Fruit fly (Drosophila melanogaster): ENCODE data around the gene CG33169.

DNA sequence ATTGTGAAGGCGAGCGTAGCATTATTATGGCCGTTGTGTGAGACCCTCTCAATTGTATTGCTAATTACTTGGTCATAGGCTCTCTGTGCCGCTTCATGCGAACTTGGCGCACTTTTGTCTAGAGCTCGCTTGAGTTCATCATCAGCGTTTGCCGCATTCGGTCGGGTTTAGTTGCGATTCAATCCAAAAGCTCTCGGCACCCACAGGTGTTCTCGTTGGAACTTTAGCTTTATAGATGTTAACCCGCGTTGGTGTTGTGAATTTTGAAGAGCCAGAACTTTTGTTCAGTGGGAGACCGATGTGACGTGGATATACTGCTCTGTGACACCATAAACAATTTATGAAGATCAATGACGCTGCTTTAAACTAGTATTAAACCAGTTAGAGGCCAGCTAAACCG lies 17.2 kb downstream of the CG33169 start, which contains the start of gene slif:
- TF ChIP-seq h (optimal IDR thresholded peaks at IDR 0.05): no peak
- no peak for TF ChIP-seq psq (optimal IDR thresholded peaks at IDR 0.05)
- no peak for TF ChIP-seq insv (optimal IDR thresholded peaks at IDR 0.05)
- TF ChIP-seq Myc (optimal IDR thresholded peaks at IDR 0.05): no peak
- TF ChIP-seq ttk (optimal IDR thresholded peaks at IDR 0.05): no peak
